Worm (Caenorhabditis elegans) whole organism, mixed stage, embryonic: ENCODE results near the gene mrpl-12.

ENCODE experiments used
- M03D4.4 ChIP-seq: sonication (generic microtip); optimal IDR thresholded peaks from 2 replicates; lab custom pipeline; 2017; ENCODE audit warnings: mild to moderate bottlenecking, missing genetic modification characterization, missing compliant biosample characterization
- bed-3 ChIP-seq: fragments of 200-800 bp; sonication (Bioruptor generic); optimal IDR thresholded peaks from 3 replicates; lab custom pipeline; 2018; ENCODE audit warnings: mild to moderate bottlenecking, missing genetic modification characterization, moderate library complexity, missing compliant biosample characterization
- blmp-1 ChIP-seq: fragments of 150-350 bp; optimal IDR thresholded peaks from 2 replicates; lab custom pipeline; 2014; ENCODE audit warnings: missing biosample characterization, missing genetic modification characterization
- ceh-39 ChIP-seq: fragments of 150-350 bp; optimal IDR thresholded peaks from 2 replicates; lab custom pipeline; 2014; ENCODE audit warnings: missing biosample characterization, missing genetic modification characterization
- ceh-43 ChIP-seq: fragments of 200-800 bp; sonication (Bioruptor generic); optimal IDR thresholded peaks from 2 replicates; lab custom pipeline; 2018; ENCODE audit warnings: mild to moderate bottlenecking, missing genetic modification characterization, moderate library complexity, missing compliant biosample characterization
- ceh-83 ChIP-seq: fragments of 200-800 bp; sonication (Bioruptor generic); optimal IDR thresholded peaks from 2 replicates; lab custom pipeline; 2018; ENCODE audit warnings: mild to moderate bottlenecking, missing genetic modification characterization, missing compliant biosample characterization
- ces-1 ChIP-seq: fragments of 150-350 bp; optimal IDR thresholded peaks from 2 replicates; lab custom pipeline; 2014; ENCODE audit warnings: missing biosample characterization, missing genetic modification reagents, missing genetic modification characterization
- cnd-1 ChIP-seq: fragments of 200-800 bp; sonication (Bioruptor generic); optimal IDR thresholded peaks from 2 replicates; lab custom pipeline; 2018; ENCODE audit warnings: mild to moderate bottlenecking, missing genetic modification characterization, missing compliant biosample characterization
- drap-1 ChIP-seq: fragments of 200-800 bp; sonication (Bioruptor generic); optimal IDR thresholded peaks from 3 replicates; lab custom pipeline; 2018; ENCODE audit warnings: mild to moderate bottlenecking, missing genetic modification characterization, missing compliant biosample characterization
- elt-1 ChIP-seq: sonication (generic microtip); optimal IDR thresholded peaks from 2 replicates; lab custom pipeline; 2017; ENCODE audit warnings: missing genetic modification characterization, mild to moderate bottlenecking, missing compliant biosample characterization, antibody characterized with exemption, moderate library complexity, borderline replicate concordance; ENCODE audit not compliant: insufficient read depth
- elt-3 ChIP-seq: fragments of 150-350 bp; optimal IDR thresholded peaks from 2 replicates; lab custom pipeline; 2014; ENCODE audit warnings: missing biosample characterization, missing genetic modification characterization
- flh-1 ChIP-seq: fragments of 200-800 bp; sonication (Bioruptor generic); optimal IDR thresholded peaks from 2 replicates; lab custom pipeline; 2018; ENCODE audit warnings: mild to moderate bottlenecking, missing genetic modification characterization, moderate library complexity, missing compliant biosample characterization
- ham-2 ChIP-seq: fragments of 200-800 bp; sonication (Bioruptor generic); optimal IDR thresholded peaks from 2 replicates; lab custom pipeline; 2018; ENCODE audit warnings: mild to moderate bottlenecking, missing genetic modification characterization, missing compliant biosample characterization
- hlh-1 ChIP-seq: fragments of 150-350 bp; optimal IDR thresholded peaks from 2 replicates; lab custom pipeline; 2014; ENCODE audit warnings: missing biosample characterization, missing genetic modification reagents, missing genetic modification characterization
- lin-32 ChIP-seq: fragments of 200-800 bp; sonication (Bioruptor generic); optimal IDR thresholded peaks from 2 replicates; lab custom pipeline; 2018; ENCODE audit warnings: mild to moderate bottlenecking, missing genetic modification characterization, missing compliant biosample characterization
- lsy-2 ChIP-seq: fragments of 150-350 bp; optimal IDR thresholded peaks from 2 replicates; lab custom pipeline; 2014; ENCODE audit warnings: missing biosample characterization, missing genetic modification characterization
- mep-1 ChIP-seq: fragments of 150-350 bp; optimal IDR thresholded peaks from 2 replicates; lab custom pipeline; 2017; ENCODE audit warnings: missing biosample characterization, missing genetic modification reagents, missing genetic modification characterization, inconsistent platforms
- mls-2 ChIP-seq: sonication (generic microtip); optimal IDR thresholded peaks from 2 replicates; lab custom pipeline; 2016; ENCODE audit warnings: mild to moderate bottlenecking, missing genetic modification characterization, moderate library complexity, missing compliant biosample characterization
- nhr-12 ChIP-seq: fragments of 150-350 bp; optimal IDR thresholded peaks from 2 replicates; lab custom pipeline; 2014; ENCODE audit warnings: missing biosample characterization, missing genetic modification characterization
- nhr-2 ChIP-seq: fragments of 150-350 bp; optimal IDR thresholded peaks from 2 replicates; lab custom pipeline; 2014; ENCODE audit warnings: missing biosample characterization, missing genetic modification characterization
- nhr-237 ChIP-seq: fragments of 150-350 bp; optimal IDR thresholded peaks from 2 replicates; lab custom pipeline; 2014; ENCODE audit warnings: missing biosample characterization, missing genetic modification characterization
- nhr-28 ChIP-seq: fragments of 150-350 bp; optimal IDR thresholded peaks from 2 replicates; lab custom pipeline; 2014; ENCODE audit warnings: missing biosample characterization, missing genetic modification characterization
- nhr-76 ChIP-seq: sonication (generic microtip); optimal IDR thresholded peaks from 2 replicates; lab custom pipeline; 2017; ENCODE audit warnings: missing biosample characterization, missing genetic modification characterization
- pha-4 ChIP-seq: fragments of 150-350 bp; optimal IDR thresholded peaks from 2 replicates; lab custom pipeline; 2018; ENCODE audit warnings: missing biosample characterization, missing genetic modification reagents, missing genetic modification characterization
- sem-2 ChIP-seq: fragments of 200-800 bp; sonication (Bioruptor generic); optimal IDR thresholded peaks from 2 replicates; lab custom pipeline; 2018; ENCODE audit warnings: mild to moderate bottlenecking, missing genetic modification characterization, missing compliant biosample characterization
- snpc-4 ChIP-seq: fragments of 150-350 bp; optimal IDR thresholded peaks from 2 replicates; lab custom pipeline; 2014; ENCODE audit warnings: missing biosample characterization, missing genetic modification characterization
- sptf-1 ChIP-seq: sonication (generic microtip); optimal IDR thresholded peaks from 2 replicates; lab custom pipeline; 2017; ENCODE audit warnings: mild to moderate bottlenecking, missing genetic modification characterization, moderate library complexity, missing compliant biosample characterization
- tbx-8 ChIP-seq: fragments of 200-800 bp; sonication (Bioruptor generic); optimal IDR thresholded peaks from 2 replicates; lab custom pipeline; 2018; ENCODE audit warnings: mild to moderate bottlenecking, missing genetic modification characterization, moderate library complexity, missing compliant biosample characterization
- unc-120 ChIP-seq: sonication (generic microtip); optimal IDR thresholded peaks from 2 replicates; lab custom pipeline; 2017; ENCODE audit warnings: missing genetic modification characterization, missing compliant biosample characterization; ENCODE audit not compliant: poor library complexity, severe bottlenecking
- unc-39 ChIP-seq: fragments of 150-350 bp; optimal IDR thresholded peaks from 2 replicates; lab custom pipeline; 2014; ENCODE audit warnings: missing biosample characterization, missing genetic modification characterization
- zip-8 ChIP-seq: fragments of 150-350 bp; optimal IDR thresholded peaks from 2 replicates; lab custom pipeline; 2014; ENCODE audit warnings: missing biosample characterization, missing genetic modification characterization
- ztf-11 ChIP-seq: fragments of 150-350 bp; optimal IDR thresholded peaks from 2 replicates; lab custom pipeline; 2014; ENCODE audit warnings: missing biosample characterization, missing genetic modification characterization

mrpl-12 gene

DNA sequence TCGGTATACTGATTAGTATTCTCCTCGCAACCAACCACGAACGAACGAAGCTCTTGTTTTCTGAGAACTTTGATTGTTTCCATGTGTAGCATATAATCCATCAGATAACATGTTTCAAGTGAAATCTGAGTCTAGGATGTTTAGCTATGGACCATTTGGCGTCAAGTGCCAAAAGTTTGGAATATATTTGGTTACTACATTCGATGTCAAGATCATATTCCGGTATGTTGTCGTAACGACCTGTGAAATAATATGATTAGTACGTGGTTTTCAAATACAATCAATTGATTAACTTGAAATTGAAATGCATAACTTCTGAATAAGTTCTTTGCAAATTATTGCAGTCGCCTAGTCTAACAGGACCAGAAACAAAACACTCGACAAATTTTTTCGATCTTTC is 16.5 kb upstream of the mrpl-12 start, which contains the start of gene Y39A1A.17:
TSS of gene Y39A1A.17 (minus strand) at position 101 of the 400 bp plus-strand sequence.
- TF ChIP-seq sptf-1 = no peak
- TF ChIP-seq M03D4.4 (tag; lab: Kevin White, UChicago) = no peak
- TF ChIP-seq mep-1 (tag; lab: Kevin White, UChicago) = no peak
- no peak for TF ChIP-seq ceh-39 (tag; lab: Kevin White, UChicago)
- no peak for TF ChIP-seq mls-2
- TF ChIP-seq lin-32 (GFP tag; lab: Kevin White, UChicago) = no peak
- TF ChIP-seq hlh-1 (tag; lab: Kevin White, UChicago) = no peak
- no peak for TF ChIP-seq flh-1
- no peak for TF ChIP-seq pha-4 (tag; lab: Kevin White, UChicago)
- no peak for TF ChIP-seq elt-3
- no peak for TF ChIP-seq drap-1 (GFP tag; lab: Kevin White, UChicago)
- TF ChIP-seq nhr-12 = no peak
- no peak for TF ChIP-seq lsy-2 (tag; lab: Kevin White, UChicago)
- TF ChIP-seq ces-1 (GFP tag; lab: Kevin White, UChicago) = no peak
- TF ChIP-seq ham-2 (GFP tag; lab: Kevin White, UChicago) = no peak
- TF ChIP-seq nhr-76 (tag; lab: Kevin White, UChicago) = no peak
- TF ChIP-seq unc-120 (tag; lab: Kevin White, UChicago) = no peak
- no peak for TF ChIP-seq nhr-28
- TF ChIP-seq nhr-237 (tag; lab: Kevin White, UChicago) = no peak
- no peak for TF ChIP-seq ceh-83 (GFP tag; lab: Kevin White, UChicago)

DNA sequence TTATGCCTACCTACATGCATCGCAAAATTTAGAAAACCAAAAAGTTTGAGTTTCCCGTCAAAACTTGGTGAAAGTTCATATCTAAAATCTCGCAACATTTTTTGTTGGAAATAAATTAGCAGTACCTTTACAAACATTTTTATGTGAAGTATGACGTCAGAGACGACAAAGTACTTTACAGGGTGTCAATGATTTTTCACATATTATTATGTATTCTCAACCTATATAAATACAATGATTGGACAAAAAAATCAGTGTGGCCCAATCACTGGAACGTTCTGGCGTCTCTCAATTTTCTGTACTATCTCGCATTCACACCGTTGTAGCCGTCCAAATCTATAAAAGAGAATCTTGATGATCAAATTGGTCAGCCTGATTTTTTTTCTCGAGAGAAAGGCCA is 13.3 kb upstream of the mrpl-12 start, which contains the start of the genes Y39A1A.18 and fmo-3:
TSS of gene Y39A1A.18 (minus strand) at position 192 of the 400 bp plus-strand sequence.
TSS of gene fmo-3 (plus strand) at position 388 of the 400 bp plus-strand sequence.
- no peak for TF ChIP-seq zip-8 (tag; lab: Kevin White, UChicago)
- TF ChIP-seq elt-1 (tag; lab: Kevin White, UChicago) = no peak
- TF ChIP-seq M03D4.4 (tag; lab: Kevin White, UChicago) = no peak
- no peak for TF ChIP-seq mls-2
- TF ChIP-seq ces-1 (GFP tag; lab: Kevin White, UChicago) = no peak
- TF ChIP-seq ceh-43 (GFP tag; lab: Kevin White, UChicago) = no peak
- no peak for TF ChIP-seq unc-39 (tag; lab: Kevin White, UChicago)
- no peak for TF ChIP-seq nhr-28
- TF ChIP-seq nhr-237 (tag; lab: Kevin White, UChicago) = no peak
- TF ChIP-seq bed-3 (GFP tag; lab: Kevin White, UChicago) = no peak
- TF ChIP-seq lin-32 (GFP tag; lab: Kevin White, UChicago) = no peak
- no peak for TF ChIP-seq nhr-12
- no peak for TF ChIP-seq drap-1 (GFP tag; lab: Kevin White, UChicago)
- TF ChIP-seq sem-2 (GFP tag; lab: Kevin White, UChicago) = no peak
- no peak for TF ChIP-seq hlh-1 (tag; lab: Kevin White, UChicago)
- no peak for TF ChIP-seq blmp-1
- TF ChIP-seq ceh-39 (tag; lab: Kevin White, UChicago) = no peak
- no peak for TF ChIP-seq flh-1
- no peak for TF ChIP-seq nhr-2 (tag; lab: Kevin White, UChicago)
- TF ChIP-seq, all 35 proteins: peak for 0

DNA sequence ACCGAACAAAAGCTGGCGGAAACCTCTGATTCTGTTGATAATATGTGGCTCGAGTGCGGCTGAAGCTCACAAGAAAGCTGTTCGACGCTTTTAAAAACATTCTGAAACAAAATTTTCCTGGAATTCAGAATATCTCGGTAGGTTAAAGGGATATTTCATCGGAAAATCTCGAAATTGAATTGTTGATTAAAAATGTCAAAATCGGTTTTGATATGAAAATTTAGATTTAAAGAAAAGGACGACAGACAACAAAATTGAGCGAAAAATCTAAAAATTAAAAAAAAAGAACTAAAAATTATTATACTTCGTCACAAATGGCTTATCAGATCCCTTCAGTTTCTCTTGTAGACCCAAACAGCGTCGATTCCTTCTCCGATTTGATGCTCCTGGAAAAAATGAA is 7.1 kb upstream of the mrpl-12 start, which contains the start of gene Y39A1A.20:
TSS of gene Y39A1A.20 (minus strand) at position 101 of the 400 bp plus-strand sequence.
- no peak for TF ChIP-seq sptf-1
- no peak for TF ChIP-seq cnd-1 (tag; lab: Kevin White, UChicago)
- no peak for TF ChIP-seq sem-2 (GFP tag; lab: Kevin White, UChicago)
- no peak for TF ChIP-seq ztf-11 (tag; lab: Kevin White, UChicago)
- TF ChIP-seq blmp-1 = no peak

DNA sequence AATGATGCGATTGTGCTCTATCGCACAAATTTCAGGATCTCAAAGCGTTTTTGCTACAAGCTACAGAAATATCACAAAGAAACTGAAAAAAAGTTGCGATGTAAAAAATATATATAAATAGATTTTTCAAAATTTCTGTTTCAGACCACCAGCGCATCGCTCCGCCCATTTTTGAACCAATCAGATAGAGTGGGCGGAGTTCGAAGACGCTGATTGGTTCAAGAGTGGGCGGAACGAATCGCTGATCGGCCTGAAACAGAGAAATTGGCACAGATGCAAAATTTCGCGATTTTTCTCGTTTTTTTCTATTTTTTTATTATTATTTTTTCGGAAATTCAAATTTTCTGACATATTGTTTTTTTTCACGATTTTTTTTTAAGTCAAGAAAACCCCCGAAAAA is 4.8 kb upstream of the mrpl-12 start:
- TF ChIP-seq M03D4.4 (tag; lab: Kevin White, UChicago) = no peak
- TF ChIP-seq elt-3 = no peak
- no peak for TF ChIP-seq mep-1 (tag; lab: Kevin White, UChicago)

DNA sequence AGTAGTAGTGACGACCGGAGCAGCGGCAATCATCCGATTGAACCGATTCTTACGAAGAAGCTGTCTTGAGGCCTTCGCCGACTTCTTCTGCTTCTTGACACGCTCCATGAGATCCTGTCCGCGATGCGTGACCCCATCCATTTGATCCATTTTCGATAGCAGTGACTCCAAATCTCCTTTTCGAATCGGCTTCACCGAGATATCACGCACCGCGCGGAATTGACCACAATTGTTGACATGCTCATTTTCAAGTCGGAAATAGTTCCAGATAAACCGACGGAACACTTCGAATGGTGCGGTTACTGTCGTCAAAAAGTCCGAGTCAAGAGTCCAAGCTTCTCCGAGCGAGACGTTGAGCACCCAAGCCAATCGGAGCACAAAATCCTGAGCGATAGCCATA is 3.7 kb upstream of the mrpl-12 start:
- no peak for TF ChIP-seq sptf-1
- TF ChIP-seq elt-3 = no peak
- TF ChIP-seq elt-1 (tag; lab: Kevin White, UChicago) = no peak
- TF ChIP-seq nhr-237 (tag; lab: Kevin White, UChicago) = no peak
- no peak for TF ChIP-seq nhr-12
- no peak for TF ChIP-seq zip-8 (tag; lab: Kevin White, UChicago)
- no peak for TF ChIP-seq sem-2 (GFP tag; lab: Kevin White, UChicago)
- no peak for TF ChIP-seq snpc-4
- no peak for TF ChIP-seq tbx-8
- TF ChIP-seq ceh-43 (GFP tag; lab: Kevin White, UChicago) = no peak
- TF ChIP-seq pha-4 (tag; lab: Kevin White, UChicago) = no peak
- no peak for TF ChIP-seq ces-1 (GFP tag; lab: Kevin White, UChicago)
- no peak for TF ChIP-seq cnd-1 (tag; lab: Kevin White, UChicago)
- TF ChIP-seq blmp-1 = no peak
- TF ChIP-seq lin-32 (GFP tag; lab: Kevin White, UChicago) = no peak
- no peak for TF ChIP-seq unc-120 (tag; lab: Kevin White, UChicago)
- TF ChIP-seq nhr-76 (tag; lab: Kevin White, UChicago) = no peak
- no peak for TF ChIP-seq M03D4.4 (tag; lab: Kevin White, UChicago)
